Fruit fly (Drosophila melanogaster): ENCODE measurements around the gene CG3226.

dm6 chrX:6694979-6695388, 40.9 kb upstream of the CG3226 start, which contains the start of gene CG14442:
- TF ChIP-seq psq (optimal IDR thresholded peaks at IDR 0.05) (no peak), Sin3A (optimal IDR thresholded peaks at IDR 0.05) (no peak), h (optimal IDR thresholded peaks at IDR 0.05) (no peak)

Data from Kc167 (cell line).